Worm (Caenorhabditis elegans) whole organism, L1 larva: ENCODE measurements around the gene vab-19.

ENCODE experiments used
- C04F5.9 ChIP-seq: sonication (generic microtip); optimal IDR thresholded peaks from 2 replicates; lab custom pipeline; 2016; ENCODE audit warnings: missing genetic modification characterization, missing compliant biosample characterization
- C34B4.2 ChIP-seq: sonication (generic microtip); optimal IDR thresholded peaks from 2 replicates; lab custom pipeline; 2017; ENCODE audit warnings: mild to moderate bottlenecking, missing genetic modification characterization, missing compliant biosample characterization
- aly-2 ChIP-seq: fragments of 150-350 bp; optimal IDR thresholded peaks from 2 replicates; lab custom pipeline; 2014; ENCODE audit warnings: missing biosample characterization, missing genetic modification characterization
- blmp-1 ChIP-seq: fragments of 150-350 bp; optimal IDR thresholded peaks from 2 replicates; lab custom pipeline; 2014; ENCODE audit warnings: missing biosample characterization, missing genetic modification characterization
- ceh-8 ChIP-seq: fragments of 200-800 bp; sonication (Bioruptor generic); optimal IDR thresholded peaks from 2 replicates; lab custom pipeline; 2018; ENCODE audit warnings: mild to moderate bottlenecking, missing genetic modification characterization, moderate library complexity, missing compliant biosample characterization
- ceh-82 ChIP-seq, 3 experiments: fragments of 150-350 bp in 1 of 3; sonication (generic microtip) in 2 of 3; optimal IDR thresholded peaks; 2 replicates each; lab custom pipeline; 2014 to 2017; ENCODE audit warnings: missing biosample characterization in 3 of 3, missing genetic modification characterization in 3 of 3
- ceh-90 ChIP-seq: sonication (generic microtip); optimal IDR thresholded peaks from 2 replicates; lab custom pipeline; 2016; ENCODE audit warnings: missing genetic modification characterization, missing compliant biosample characterization
- ces-1 ChIP-seq: fragments of 150-350 bp; optimal IDR thresholded peaks from 2 replicates; lab custom pipeline; 2014; ENCODE audit warnings: missing biosample characterization, missing genetic modification reagents, missing genetic modification characterization
- dpl-1 ChIP-seq, 3 experiments: fragments of 150-350 bp in 2 of 3; sonication (generic microtip) in 1 of 3; optimal IDR thresholded peaks; 2 replicates each; lab custom pipeline; 2014 to 2017; ENCODE audit warnings: missing biosample characterization in 3 of 3, missing genetic modification characterization in 3 of 3, missing genetic modification reagents in 3 of 3
- efl-1 ChIP-seq, 4 experiments: fragments of 150-350 bp; optimal IDR thresholded peaks in 3 of 4; peaks in 1 of 4; 1 replicate in 1 of 4; 2 replicates in 3 of 4; lab custom pipeline; 2014; ENCODE audit warnings: missing biosample characterization in 2 of 4, missing genetic modification characterization in 2 of 4, missing genetic modification reagents in 2 of 4
- egl-13 ChIP-seq: sonication (generic microtip); optimal IDR thresholded peaks from 2 replicates; lab custom pipeline; 2016; ENCODE audit warnings: missing genotype, missing genetic modification reagents, missing genetic modification characterization, missing compliant biosample characterization
- elt-2 ChIP-seq: sonication (generic microtip); optimal IDR thresholded peaks from 2 replicates; lab custom pipeline; 2016; ENCODE audit warnings: missing genetic modification characterization, mild to moderate bottlenecking, inconsistent platforms, missing compliant biosample characterization, missing genetic modification reagents
- elt-3 ChIP-seq, 6 experiments: fragments of 150-350 bp in 1 of 6; sonication (generic microtip); optimal IDR thresholded peaks; 2 replicates each; lab custom pipeline; 2017 to 2018; ENCODE audit warnings: missing biosample characterization in 6 of 6, missing genetic modification characterization in 6 of 6, inconsistent platforms in 1 of 6
- ets-5 ChIP-seq: fragments of 200-800 bp; sonication (Bioruptor generic); IDR thresholded peaks from 2 replicates; pipeline ENCODE4 v1.3.6; 2022; ENCODE audit warnings: missing genetic modification characterization, missing compliant biosample characterization
- fkh-4 ChIP-seq: sonication (generic microtip); optimal IDR thresholded peaks from 2 replicates; lab custom pipeline; 2016; ENCODE audit warnings: missing compliant biosample characterization, missing genetic modification characterization, borderline replicate concordance
- fos-1 ChIP-seq: fragments of 150-350 bp; optimal IDR thresholded peaks from 2 replicates; lab custom pipeline; 2014; ENCODE audit warnings: missing biosample characterization, missing genetic modification characterization
- grh-1 ChIP-seq: fragments of 200-800 bp; sonication (Bioruptor generic); IDR thresholded peaks from 2 replicates; pipeline ENCODE4 v1.3.6; 2022; ENCODE audit warnings: missing genetic modification reagents, missing genetic modification characterization, missing compliant biosample characterization
- hpl-2 ChIP-seq: fragments of 150-350 bp; optimal IDR thresholded peaks from 2 replicates; lab custom pipeline; 2014; ENCODE audit warnings: missing biosample characterization, missing genetic modification reagents, missing genetic modification characterization
- irx-1 ChIP-seq: sonication (generic microtip); optimal IDR thresholded peaks from 2 replicates; lab custom pipeline; 2016; ENCODE audit warnings: missing genetic modification characterization, missing compliant biosample characterization
- isw-1 ChIP-seq: fragments of 200-800 bp; sonication (Bioruptor generic); IDR thresholded peaks from 2 replicates; pipeline ENCODE4 v1.3.6; 2022; ENCODE audit warnings: missing genetic modification characterization, missing compliant biosample characterization
- jun-1 ChIP-seq: fragments of 150-350 bp; optimal IDR thresholded peaks from 2 replicates; lab custom pipeline; 2014; ENCODE audit warnings: missing biosample characterization, missing genetic modification reagents, missing genetic modification characterization
- mdl-1 ChIP-seq, 2 experiments: fragments of 150-350 bp; optimal IDR thresholded peaks; 2 replicates each; lab custom pipeline; 2014 to 2017; ENCODE audit warnings: missing biosample characterization in 2 of 2, missing genetic modification characterization in 2 of 2, inconsistent platforms in 1 of 2
- mef-2 ChIP-seq: fragments of 150-350 bp; optimal IDR thresholded peaks from 2 replicates; lab custom pipeline; 2014; ENCODE audit warnings: missing biosample characterization, missing genetic modification characterization
- nhr-71 ChIP-seq: sonication (generic microtip); optimal IDR thresholded peaks from 2 replicates; lab custom pipeline; 2016; ENCODE audit warnings: mild to moderate bottlenecking, missing genetic modification characterization, moderate library complexity, missing compliant biosample characterization
- nhr-77 ChIP-seq: fragments of 150-350 bp; optimal IDR thresholded peaks from 2 replicates; lab custom pipeline; 2014; ENCODE audit warnings: missing biosample characterization, missing genetic modification characterization
- nhr-84 ChIP-seq: sonication (generic microtip); optimal IDR thresholded peaks from 2 replicates; lab custom pipeline; 2017; ENCODE audit warnings: missing biosample characterization, missing genetic modification characterization
- nhr-90 ChIP-seq: sonication (generic microtip); optimal IDR thresholded peaks from 2 replicates; lab custom pipeline; 2016; ENCODE audit warnings: mild to moderate bottlenecking, missing genetic modification characterization, missing compliant biosample characterization; ENCODE audit not compliant: poor library complexity
- pqm-1 ChIP-seq: sonication (generic microtip); optimal IDR thresholded peaks from 3 replicates; lab custom pipeline; 2017; ENCODE audit warnings: missing biosample characterization, missing genetic modification characterization
- snpc-4 ChIP-seq: fragments of 150-350 bp; optimal IDR thresholded peaks from 2 replicates; lab custom pipeline; 2014; ENCODE audit warnings: missing biosample characterization, missing genetic modification characterization
- sup-37 ChIP-seq: fragments of 200-800 bp; sonication (Bioruptor generic); optimal IDR thresholded peaks from 2 replicates; lab custom pipeline; 2018; ENCODE audit warnings: mild to moderate bottlenecking, missing genetic modification characterization, missing compliant biosample characterization
- swsn-7 ChIP-seq: sonication (generic microtip); optimal IDR thresholded peaks from 2 replicates; lab custom pipeline; 2016; ENCODE audit warnings: missing genetic modification characterization, missing compliant biosample characterization
- unc-62 ChIP-seq: fragments of 150-350 bp; optimal IDR thresholded peaks from 2 replicates; lab custom pipeline; 2014; ENCODE audit warnings: missing biosample characterization, missing genetic modification reagents, missing genetic modification characterization
- vab-15 ChIP-seq: sonication (generic microtip); optimal IDR thresholded peaks from 2 replicates; lab custom pipeline; 2017; ENCODE audit warnings: missing genotype, mild to moderate bottlenecking, missing genetic modification characterization, missing compliant biosample characterization
- xbp-1 ChIP-seq: sonication (generic microtip); optimal IDR thresholded peaks from 2 replicates; lab custom pipeline; 2016; ENCODE audit warnings: missing genetic modification characterization, missing compliant biosample characterization
- ztf-11 ChIP-seq, 2 experiments: sonication (generic microtip); optimal IDR thresholded peaks; 2 replicates each; lab custom pipeline; 2016 to 2017; ENCODE audit warnings: missing genetic modification characterization in 2 of 2, missing biosample characterization in 1 of 2, missing compliant biosample characterization in 1 of 2
- ztf-4 ChIP-seq: fragments of 150-350 bp; optimal IDR thresholded peaks from 2 replicates; lab custom pipeline; 2014; ENCODE audit warnings: missing biosample characterization, missing genetic modification characterization

vab-19 gene

DNA sequence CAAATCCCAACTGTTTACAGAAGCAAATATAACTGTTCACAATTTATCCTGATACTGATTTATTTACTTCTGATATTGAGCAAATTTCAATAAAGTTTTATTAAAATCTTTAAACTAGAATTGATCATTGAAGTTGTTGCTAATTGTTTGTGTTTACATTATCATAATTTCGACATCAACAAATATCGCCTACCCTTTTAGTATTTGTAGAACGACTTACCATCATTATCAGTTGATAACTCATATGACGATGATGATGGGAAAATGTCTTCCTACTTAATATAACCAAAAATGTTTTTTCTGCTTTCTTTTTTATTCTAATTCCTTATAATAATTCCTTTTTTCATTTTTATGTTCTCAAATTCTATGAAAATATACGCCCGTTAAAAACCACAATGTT, 22.4 kb upstream of the vab-19 start:
- TF ChIP-seq xbp-1 (no peak), hpl-2 (GFP tag; lab: Kevin White, UChicago) (peak; percentile 9), elt-2 (tag; lab: Kevin White, UChicago) (peak; percentile 42)

DNA sequence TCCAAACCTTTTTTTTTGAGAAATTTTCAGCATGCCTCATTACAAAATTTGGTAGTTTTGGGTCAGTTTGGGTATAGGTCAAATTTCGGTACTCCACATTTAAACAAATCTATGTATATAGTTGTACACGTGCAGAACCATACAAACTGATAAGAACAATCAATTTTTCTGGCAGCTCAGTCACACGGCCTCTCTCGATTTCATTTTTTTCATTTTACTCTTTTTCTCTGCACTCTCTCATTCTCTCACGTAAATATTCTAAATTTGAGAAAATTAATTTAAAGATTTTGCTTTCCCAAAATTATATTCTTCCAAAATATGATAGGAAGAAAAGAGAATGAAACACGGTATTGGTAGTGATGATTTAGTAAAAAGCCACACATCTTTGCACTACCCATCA, 21.9 kb upstream of the vab-19 start:
- peak; percentile 22 for TF ChIP-seq elt-2 (tag; lab: Kevin White, UChicago)
- TF ChIP-seq irx-1, result no peak

- TF ChIP-seq egl-13 (tag; lab: Kevin White, UChicago) (no peak), vab-15 (tag; lab: Kevin White, UChicago) (no peak)
- TF ChIP-seq, all 84 proteins: peak for 0
Measured at ce11 chrII:2421905-2422304, 21.2 kb upstream of the vab-19 start, which contains the start of gene F42G2.2. Gene F42G2.2, plus strand, starts transcription at chrII:2422205.

- TF ChIP-seq efl-1 (optimal IDR thresholded peaks at IDR 0.05; lab: Kevin White, UChicago) (no peak), efl-1 (GFP tag; optimal IDR thresholded peaks at IDR 0.05 in 1 of 2; lab: Kevin White, UChicago) (peak in 1 of 2 experiments; percentile 38), nhr-84 (tag; lab: Kevin White, UChicago) (no peak), pqm-1 (no peak), xbp-1 (no peak), ztf-11 (tag; optimal IDR thresholded peaks at IDR 0.05; lab: Kevin White, UChicago) (no peak), nhr-90 (tag; lab: Kevin White, UChicago) (no peak), unc-62 (GFP tag; lab: Kevin White, UChicago) (no peak), snpc-4 (tag; lab: Kevin White, UChicago) (no peak), ceh-82 (tag; optimal IDR thresholded peaks at IDR 0.05; lab: Kevin White, UChicago) (no peak)
Measured at ce11 chrII:2422427-2422826, 20.7 kb upstream of the vab-19 start.

DNA sequence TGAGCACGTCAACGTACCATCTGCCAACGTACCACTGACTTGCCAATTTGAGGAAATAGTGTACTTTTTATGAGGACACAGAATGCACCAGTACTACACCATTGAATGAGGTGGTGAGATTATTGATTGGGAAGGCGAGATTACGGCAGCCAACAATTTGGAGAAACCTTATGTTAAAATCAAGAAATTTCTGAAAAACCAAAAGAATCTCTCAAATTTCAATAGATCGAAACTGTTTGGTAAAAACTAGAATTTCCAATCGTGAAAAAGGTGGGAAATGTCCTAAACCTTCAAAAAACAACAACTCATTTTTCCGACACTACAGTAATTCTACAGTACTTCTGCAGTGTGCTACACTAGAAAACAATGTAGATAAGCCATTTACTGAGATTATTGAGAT, 11.1 kb upstream of the vab-19 start, which contains the start of gene ceh-86:
Gene ceh-86, minus strand, starts transcription at position 101 of the 400 bp plus-strand sequence.
- no peak for TF ChIP-seq fkh-4 (tag; lab: Kevin White, UChicago)
- TF ChIP-seq mef-2 (tag; lab: Kevin White, UChicago), result no peak
- TF ChIP-seq isw-1 (GFP tag; lab: Robert Waterston, UW), result no peak
- no peak for TF ChIP-seq ceh-8 (GFP tag; lab: Kevin White, UChicago)
- no peak for TF ChIP-seq jun-1 (tag; lab: Kevin White, UChicago)
- TF ChIP-seq aly-2 (tag; lab: Kevin White, UChicago), result no peak
- no peak for TF ChIP-seq fos-1
- no peak for TF ChIP-seq C34B4.2 (tag; lab: Kevin White, UChicago)
- TF ChIP-seq ztf-11 (tag; optimal IDR thresholded peaks at IDR 0.05; lab: Kevin White, UChicago), result no peak
- no peak for TF ChIP-seq ztf-4 (tag; lab: Kevin White, UChicago)
- no peak for TF ChIP-seq nhr-77 (tag; lab: Kevin White, UChicago)
- no peak for TF ChIP-seq sup-37
- TF ChIP-seq swsn-7 (tag; lab: Kevin White, UChicago), result no peak
- TF ChIP-seq nhr-71 (tag; lab: Kevin White, UChicago), result no peak
- no peak for TF ChIP-seq C04F5.9
- no peak for TF ChIP-seq ceh-90 (tag; lab: Kevin White, UChicago)
- no peak for TF ChIP-seq mdl-1 (tag; optimal IDR thresholded peaks at IDR 0.05; lab: Kevin White, UChicago)
- TF ChIP-seq ets-5 (GFP tag; lab: Robert Waterston, UW), result no peak
- TF ChIP-seq dpl-1 (GFP tag; optimal IDR thresholded peaks at IDR 0.05; lab: Kevin White, UChicago), result no peak
- TF ChIP-seq xbp-1, result no peak

ce11 chrII:2435566-2435965, 7.5 kb upstream of the vab-19 start:
- TF ChIP-seq elt-3 (tag; optimal IDR thresholded peaks at IDR 0.05; lab: Kevin White, UChicago), result peak in 2 of 6 experiments; percentile 21 to 29
- TF ChIP-seq blmp-1 (tag; lab: Kevin White, UChicago), result peak; percentile 97
- no peak for TF ChIP-seq ces-1 (GFP tag; lab: Kevin White, UChicago)
- TF ChIP-seq swsn-7 (tag; lab: Kevin White, UChicago), result no peak
- no peak for TF ChIP-seq nhr-90 (tag; lab: Kevin White, UChicago)
- TF ChIP-seq efl-1 (optimal IDR thresholded peaks at IDR 0.05; lab: Kevin White, UChicago), result no peak
- peak in 1 of 2 experiments; percentile 40 for TF ChIP-seq efl-1 (GFP tag; optimal IDR thresholded peaks at IDR 0.05 in 1 of 2; lab: Kevin White, UChicago)
- no peak for TF ChIP-seq grh-1
